Fruit fly (Drosophila melanogaster) whole organism, embryonic: ENCODE results near the gene Taf6.
A peak's percentile ranks its signal among the peaks of the same experiment; 100 is the strongest.

ENCODE experiments used
- Ada2b ChIP-seq: fragments of 200-800 bp; sonication (Bioruptor generic); IDR thresholded peaks from 2 replicates; pipeline ENCODE4 v1.3.6; 2022; ENCODE audit warnings: missing biosample characterization, missing genetic modification characterization
- Atf-2 ChIP-seq: fragments of 200-800 bp; sonication (Bioruptor generic); optimal IDR thresholded peaks from 2 replicates; lab custom pipeline; 2016; ENCODE audit warnings: missing biosample characterization, missing genetic modification characterization
- Atf6 ChIP-seq: fragments of 200-800 bp; sonication (Bioruptor generic); IDR thresholded peaks from 2 replicates; pipeline ENCODE4 v1.3.6; 2022; ENCODE audit warnings: missing biosample characterization, missing genetic modification characterization
- BtbVII ChIP-seq: fragments of 200-800 bp; sonication (Bioruptor generic); optimal IDR thresholded peaks from 3 replicates; lab custom pipeline; 2017; ENCODE audit warnings: missing biosample characterization, mild to moderate bottlenecking, missing genetic modification characterization
- C15 ChIP-seq: fragments of 200-800 bp; sonication (Bioruptor generic); IDR thresholded peaks from 3 replicates; pipeline ENCODE4 v1.3.6; 2022; ENCODE audit warnings: missing biosample characterization, missing genetic modification characterization
- CG11085 ChIP-seq: fragments of 200-800 bp; sonication (Bioruptor generic); IDR thresholded peaks from 2 replicates; pipeline ENCODE4 v1.3.6; 2022; ENCODE audit warnings: missing biosample characterization, missing genetic modification characterization
- CG12219 ChIP-seq: fragments of 200-800 bp; sonication (Bioruptor generic); optimal IDR thresholded peaks from 3 replicates; lab custom pipeline; 2018; ENCODE audit warnings: missing biosample characterization, mild to moderate bottlenecking, missing genetic modification characterization
- CG14050 ChIP-seq: fragments of 200-800 bp; sonication (Bioruptor generic); IDR thresholded peaks from 3 replicates; pipeline ENCODE4 v1.3.6; 2022; ENCODE audit warnings: missing biosample characterization, missing genetic modification characterization
- CG1647 ChIP-seq: fragments of 200-800 bp; sonication (Bioruptor generic); optimal IDR thresholded peaks from 3 replicates; lab custom pipeline; 2016; ENCODE audit warnings: missing biosample characterization, missing genetic modification characterization
- CG1792 ChIP-seq: fragments of 200-800 bp; sonication (Bioruptor generic); optimal IDR thresholded peaks from 2 replicates; lab custom pipeline; 2016; ENCODE audit warnings: missing biosample characterization, missing genetic modification characterization
- CG2129 ChIP-seq: fragments of 200-800 bp; sonication (Bioruptor generic); IDR thresholded peaks from 2 replicates; pipeline ENCODE4 v1.3.6; 2022; ENCODE audit warnings: missing biosample characterization, missing genetic modification characterization; ENCODE audit not compliant: partially characterized antibody
- CG2889 ChIP-seq: fragments of 200-800 bp; sonication (Bioruptor generic); IDR thresholded peaks from 3 replicates; pipeline ENCODE4 v1.3.6; 2022; ENCODE audit warnings: missing biosample characterization, missing genetic modification characterization
- CG31441 ChIP-seq: fragments of 200-800 bp; sonication (Bioruptor generic); IDR thresholded peaks from 2 replicates; pipeline ENCODE4 v1.3.6; 2022; ENCODE audit warnings: missing biosample characterization, missing genetic modification characterization
- CG34422 ChIP-seq: fragments of 200-800 bp; sonication (Bioruptor generic); IDR thresholded peaks from 3 replicates; pipeline ENCODE4 v1.3.6; 2022; ENCODE audit warnings: missing biosample characterization, missing genetic modification characterization
- CG4360 ChIP-seq: fragments of 200-800 bp; sonication (Bioruptor generic); IDR thresholded peaks from 2 replicates; pipeline ENCODE4 v1.3.6; 2022; ENCODE audit warnings: missing biosample characterization, missing genetic modification characterization
- CG5180 ChIP-seq: fragments of 200-800 bp; sonication (Bioruptor generic); optimal IDR thresholded peaks from 3 replicates; lab custom pipeline; 2017; ENCODE audit warnings: missing biosample characterization, missing genetic modification characterization, mild to moderate bottlenecking, moderate library complexity, missing genetic modification reagents
- CG6175 ChIP-seq: fragments of 200-800 bp; sonication (Bioruptor generic); IDR thresholded peaks from 3 replicates; pipeline ENCODE4 v1.3.6; 2022; ENCODE audit warnings: missing biosample characterization, missing genetic modification characterization
- CG6683 ChIP-seq: fragments of 200-800 bp; sonication (Bioruptor generic); optimal IDR thresholded peaks from 2 replicates; lab custom pipeline; 2017; ENCODE audit warnings: missing biosample characterization, mild to moderate bottlenecking, missing genetic modification characterization, missing genetic modification reagents
- CG6689 ChIP-seq: fragments of 200-800 bp; sonication (Bioruptor generic); IDR thresholded peaks from 2 replicates; pipeline ENCODE4 v1.3.6; 2022; ENCODE audit warnings: missing biosample characterization, missing genetic modification characterization
- CG8089 ChIP-seq: fragments of 200-800 bp; sonication (Bioruptor generic); optimal IDR thresholded peaks from 3 replicates; lab custom pipeline; 2016; ENCODE audit warnings: missing biosample characterization, missing genetic modification characterization
- CG9215 ChIP-seq: fragments of 200-800 bp; sonication (Bioruptor generic); IDR thresholded peaks from 2 replicates; pipeline ENCODE4 v1.3.6; 2022; ENCODE audit warnings: missing biosample characterization, missing genetic modification characterization
- CG9727 ChIP-seq: fragments of 200-800 bp; sonication (Bioruptor generic); optimal IDR thresholded peaks from 3 replicates; lab custom pipeline; 2017; ENCODE audit warnings: missing biosample characterization, mild to moderate bottlenecking, missing genetic modification characterization
- Deaf1 ChIP-seq: fragments of 200-800 bp; optimal IDR thresholded peaks from 3 replicates; lab custom pipeline; 2019; ENCODE audit warnings: missing biosample characterization, mild to moderate bottlenecking, missing genetic modification characterization, moderate library complexity
- ERR ChIP-seq: fragments of 200-800 bp; sonication (Bioruptor generic); optimal IDR thresholded peaks from 2 replicates; lab custom pipeline; 2016; ENCODE audit warnings: missing biosample characterization, missing genetic modification characterization
- Hey ChIP-seq: fragments of 200-800 bp; sonication (Bioruptor generic); optimal IDR thresholded peaks from 3 replicates; lab custom pipeline; 2018; ENCODE audit warnings: missing biosample characterization, mild to moderate bottlenecking, missing genetic modification characterization
- Hr3 ChIP-seq: fragments of 200-800 bp; sonication (Bioruptor generic); optimal IDR thresholded peaks from 3 replicates; lab custom pipeline; 2016; ENCODE audit warnings: missing biosample characterization, missing genetic modification characterization
- Hr51 ChIP-seq, 2 experiments: fragments of 200-800 bp; sonication (Bioruptor generic); optimal IDR thresholded peaks; 2 replicates in 1 of 2; 3 replicates in 1 of 2; lab custom pipeline; 2016 to 2018; ENCODE audit warnings: missing biosample characterization in 2 of 2, missing genetic modification characterization in 2 of 2, mild to moderate bottlenecking in 1 of 2, moderate library complexity in 1 of 2
- Hsf ChIP-seq: fragments of 200-800 bp; sonication (Bioruptor generic); optimal IDR thresholded peaks from 3 replicates; lab custom pipeline; 2016; ENCODE audit warnings: missing biosample characterization, missing genetic modification characterization
- PHDP ChIP-seq: fragments of 200-800 bp; sonication (Bioruptor generic); optimal IDR thresholded peaks from 3 replicates; lab custom pipeline; 2018; ENCODE audit warnings: missing biosample characterization, mild to moderate bottlenecking, missing genetic modification characterization, moderate library complexity
- Stat92E ChIP-seq, 3 experiments: fragments of >200 bp in 2 of 3; fragments of 200-800 bp in 1 of 3; sonication (Bioruptor generic) in 1 of 3; optimal IDR thresholded peaks; 2 replicates each; lab custom pipeline; 2017 to 2019; ENCODE audit warnings: missing biosample characterization in 3 of 3, missing genetic modification characterization in 3 of 3, mild to moderate bottlenecking in 1 of 3, moderate library complexity in 1 of 3
- Vsx1 ChIP-seq: fragments of 200-800 bp; sonication (Bioruptor generic); optimal IDR thresholded peaks from 2 replicates; lab custom pipeline; 2017; ENCODE audit warnings: missing biosample characterization, mild to moderate bottlenecking, missing genetic modification characterization, missing genetic modification reagents
- chif ChIP-seq, 2 experiments: fragments of 200-800 bp; sonication (Bioruptor generic); optimal IDR thresholded peaks; 3 replicates each; lab custom pipeline; 2016; ENCODE audit warnings: missing biosample characterization in 2 of 2, missing genetic modification characterization in 2 of 2
- en ChIP-seq: fragments of 200-800 bp; sonication (Bioruptor generic); optimal IDR thresholded peaks from 2 replicates; lab custom pipeline; 2016; ENCODE audit warnings: missing biosample characterization, missing genetic modification characterization
- fru ChIP-seq: fragments of >200 bp; optimal IDR thresholded peaks from 2 replicates; lab custom pipeline; 2017
- gcm2 ChIP-seq: fragments of 200-800 bp; sonication (Bioruptor generic); optimal IDR thresholded peaks from 2 replicates; lab custom pipeline; 2016; ENCODE audit warnings: missing biosample characterization, missing genetic modification characterization
- gsb-n ChIP-seq: fragments of 200-800 bp; sonication (Bioruptor generic); optimal IDR thresholded peaks from 3 replicates; lab custom pipeline; 2018; ENCODE audit warnings: missing biosample characterization, mild to moderate bottlenecking, missing genetic modification characterization
- hb ChIP-seq: fragments of 200-800 bp; sonication (Bioruptor generic); IDR thresholded peaks from 3 replicates; pipeline ENCODE4 v1.3.6; 2022; ENCODE audit warnings: missing biosample characterization, missing genetic modification characterization; ENCODE audit not compliant: partially characterized antibody
- jing ChIP-seq: fragments of 200-800 bp; sonication (Bioruptor generic); optimal IDR thresholded peaks from 2 replicates; lab custom pipeline; 2018; ENCODE audit warnings: missing biosample characterization, mild to moderate bottlenecking, missing genetic modification characterization
- kni ChIP-seq: fragments of 200-800 bp; sonication (Bioruptor generic); optimal IDR thresholded peaks from 3 replicates; lab custom pipeline; 2017; ENCODE audit warnings: mild to moderate bottlenecking, missing biosample characterization, missing genetic modification reagents, missing genetic modification characterization
- lab ChIP-seq: fragments of 200-800 bp; sonication (Bioruptor generic); optimal IDR thresholded peaks from 3 replicates; lab custom pipeline; 2017; ENCODE audit warnings: missing biosample characterization, missing genetic modification characterization, mild to moderate bottlenecking, moderate library complexity, missing genetic modification reagents
- mirr ChIP-seq: fragments of 200-800 bp; sonication (Bioruptor generic); optimal IDR thresholded peaks from 3 replicates; lab custom pipeline; 2018; ENCODE audit warnings: missing biosample characterization, mild to moderate bottlenecking, missing genetic modification characterization
- prd ChIP-seq, 3 experiments: fragments of >200 bp in 2 of 3; fragments of 200-800 bp in 1 of 3; sonication (Bioruptor generic) in 1 of 3; optimal IDR thresholded peaks in 2 of 3; IDR thresholded peaks in 1 of 3; 2 replicates in 2 of 3; 3 replicates in 1 of 3; pipeline versions ENCODE4 v1.3.6 to Lab custom; 2017 to 2022; ENCODE audit warnings: missing biosample characterization in 1 of 3, missing genetic modification characterization in 1 of 3
- pros ChIP-seq: fragments of 200-800 bp; sonication (Bioruptor generic); optimal IDR thresholded peaks from 3 replicates; lab custom pipeline; 2019; ENCODE audit warnings: missing biosample characterization, mild to moderate bottlenecking, missing genetic modification characterization, moderate library complexity
- psq ChIP-seq: fragments of 200-800 bp; sonication (Bioruptor generic); optimal IDR thresholded peaks from 2 replicates; lab custom pipeline; 2017; ENCODE audit warnings: missing biosample characterization, missing genetic modification characterization
- schlank ChIP-seq: fragments of 200-800 bp; sonication (Bioruptor generic); optimal IDR thresholded peaks from 2 replicates; lab custom pipeline; 2018; ENCODE audit warnings: missing biosample characterization, mild to moderate bottlenecking, missing genetic modification characterization
- sens-2 ChIP-seq: fragments of 200-800 bp; sonication (Bioruptor generic); IDR thresholded peaks from 2 replicates; pipeline ENCODE4 v1.3.6; 2022; ENCODE audit warnings: missing biosample characterization, missing genetic modification characterization
- sim ChIP-seq: fragments of 200-800 bp; sonication (Bioruptor generic); IDR thresholded peaks from 2 replicates; pipeline ENCODE4 v1.3.6; 2022; ENCODE audit warnings: missing biosample characterization, missing genetic modification characterization
- tgo ChIP-seq: fragments of 200-800 bp; sonication (Bioruptor generic); IDR thresholded peaks from 3 replicates; pipeline ENCODE4 v1.3.6; 2022; ENCODE audit warnings: missing biosample characterization, missing genetic modification characterization
- tio ChIP-seq: fragments of 200-800 bp; sonication (Bioruptor generic); optimal IDR thresholded peaks from 2 replicates; lab custom pipeline; 2017; ENCODE audit warnings: missing biosample characterization, missing genetic modification characterization, inconsistent platforms
- trem ChIP-seq: fragments of 200-800 bp; optimal IDR thresholded peaks from 3 replicates; lab custom pipeline; 2019; ENCODE audit warnings: missing biosample characterization, mild to moderate bottlenecking, missing genetic modification characterization, moderate library complexity

The Taf6 gene

dm6 chr3L:19612172-19612571, 13.3 kb downstream of the Taf6 start, which contains the start of the genes Lon and PIG-F (continued):
- peak; percentile 99 for TF ChIP-seq PHDP (tag; lab: Kevin White, UChicago)
- peak; percentile 95 for TF ChIP-seq C15 (GFP tag; lab: Robert Waterston, UW)
- peak; percentile 96 for TF ChIP-seq CG12219
- TF ChIP-seq gsb-n = peak; percentile 99
- peak; percentile 95 for TF ChIP-seq CG1792
- TF ChIP-seq CG8089 (GFP tag; lab: Kevin White, UChicago) = peak; percentile 97
- TF ChIP-seq CG9215 = peak; percentile 99
- peak; percentile 99 for TF ChIP-seq tgo (GFP tag; lab: Robert Waterston, UW)
- peak; percentile 98 for TF ChIP-seq Atf-2 (GFP tag; lab: Kevin White, UChicago)
- TF ChIP-seq Vsx1 (GFP tag; lab: Kevin White, UChicago) = peak; percentile 98
- TF ChIP-seq CG4360 (GFP tag; lab: Robert Waterston, UW) = peak; percentile 81
- no peak for TF ChIP-seq CG2129 (GFP tag; lab: Robert Waterston, UW)
- TF ChIP-seq jing (GFP tag; lab: Kevin White, UChicago) = peak; percentile 94
- peak; percentile 99 for TF ChIP-seq BtbVII
- TF ChIP-seq gcm2 = peak; percentile 97
- peak; percentile 100 for TF ChIP-seq tio (GFP tag; lab: Kevin White, UChicago)
- no peak for TF ChIP-seq fru (lab: Kevin White, UChicago)
- peak; percentile 98 for TF ChIP-seq CG1647 (GFP tag; lab: Kevin White, UChicago)
- peak; percentile 97 for TF ChIP-seq CG6175 (GFP tag; lab: Robert Waterston, UW)
- TF ChIP-seq hb (GFP tag; lab: Robert Waterston, UW) = peak; percentile 63; the same call in 1 of the 3 replicates
- TF ChIP-seq mirr (GFP tag; lab: Kevin White, UChicago) = peak; percentile 95
- TF ChIP-seq CG14050 (GFP tag; lab: Robert Waterston, UW) = peak; percentile 98
- peak; percentile 98 to 99 for TF ChIP-seq chif (GFP tag; optimal IDR thresholded peaks at IDR 0.05; lab: Kevin White, UChicago)
- TF ChIP-seq Deaf1 (tag; lab: Kevin White, UChicago) = peak; percentile 88
- peak; percentile 100 for TF ChIP-seq Hr3 (GFP tag; lab: Kevin White, UChicago)
- peak; percentile 99 for TF ChIP-seq Hr51 (GFP tag; optimal IDR thresholded peaks at IDR 0.05; lab: Kevin White, UChicago)
- TF ChIP-seq CG11085 (GFP tag; lab: Robert Waterston, UW) = peak; percentile 97
- TF ChIP-seq CG6683 (GFP tag; lab: Kevin White, UChicago) = peak; percentile 97
- TF ChIP-seq Hey (tag; lab: Kevin White, UChicago) = peak; percentile 91
- peak; percentile 97 for TF ChIP-seq kni (GFP tag; lab: Kevin White, UChicago)
- TF ChIP-seq Hsf (GFP tag; lab: Kevin White, UChicago) = peak; percentile 99
- TF ChIP-seq psq (GFP tag; lab: Kevin White, UChicago) = peak; percentile 96
- peak; percentile 95 for TF ChIP-seq sens-2 (GFP tag; lab: Robert Waterston, UW)
- TF ChIP-seq CG6689 (GFP tag; lab: Robert Waterston, UW) = peak; percentile 99
- peak; percentile 94 for TF ChIP-seq sim
- TF ChIP-seq prd (optimal IDR thresholded peaks at IDR 0.05; lab: Kevin White, UChicago) = no peak
- peak; percentile 99 for TF ChIP-seq prd (GFP tag; IDR thresholded peaks at IDR 0.05; lab: Robert Waterston, UW)
- TF ChIP-seq ERR (GFP tag; lab: Kevin White, UChicago) = peak; percentile 95
- peak; percentile 87 for TF ChIP-seq pros (GFP tag; lab: Kevin White, UChicago)
- TF ChIP-seq Stat92E (GFP tag; optimal IDR thresholded peaks at IDR 0.05; lab: Kevin White, UChicago) = peak in 1 of 3 experiments; percentile 95
- peak; percentile 99 for TF ChIP-seq CG9727 (GFP tag; lab: Kevin White, UChicago)
- TF ChIP-seq CG31441 (GFP tag; lab: Robert Waterston, UW) = peak; percentile 100
- peak; percentile 97 for TF ChIP-seq CG2889 (GFP tag; lab: Robert Waterston, UW)
- TF ChIP-seq Atf6 (GFP tag; lab: Robert Waterston, UW) = peak; percentile 98
- TF ChIP-seq lab = peak; percentile 99
- peak; percentile 92 for TF ChIP-seq CG5180 (GFP tag; lab: Kevin White, UChicago)
- peak; percentile 97 for TF ChIP-seq trem
- peak; percentile 99 for TF ChIP-seq CG34422 (GFP tag; lab: Robert Waterston, UW)
- peak; percentile 93 for TF ChIP-seq schlank
- peak; percentile 96 for TF ChIP-seq en
- peak; percentile 98 for TF ChIP-seq Ada2b (GFP tag; lab: Robert Waterston, UW)
